Fruit fly (Drosophila melanogaster) whole organism, embryonic: Measurements from ENCODE around the gene CG33230.

Experiments used
- Bdp1 ChIP-seq: fragments of 200-800 bp; sonication (Bioruptor generic); optimal IDR thresholded peaks from 3 replicates; lab custom pipeline; 2016; ENCODE audit warnings: missing biosample characterization, missing genetic modification characterization
- CG1024 ChIP-seq: fragments of 200-800 bp; sonication (Bioruptor generic); IDR thresholded peaks from 2 replicates; pipeline ENCODE4 v1.3.6; 2022; ENCODE audit warnings: missing biosample characterization, missing genetic modification characterization
- CG11093 ChIP-seq: fragments of 200-800 bp; sonication (Bioruptor generic); IDR thresholded peaks from 3 replicates; pipeline ENCODE4 v1.3.6; 2022; ENCODE audit warnings: missing biosample characterization, missing genetic modification characterization
- CG11398 ChIP-seq: fragments of 200-800 bp; sonication (Bioruptor generic); optimal IDR thresholded peaks from 2 replicates; lab custom pipeline; 2016; ENCODE audit warnings: missing biosample characterization, missing genetic modification characterization
- CG11723 ChIP-seq: fragments of 200-800 bp; sonication (Bioruptor generic); optimal IDR thresholded peaks from 2 replicates; lab custom pipeline; 2017; ENCODE audit warnings: missing biosample characterization, mild to moderate bottlenecking, missing genetic modification characterization
- CG1233 ChIP-seq: fragments of 200-800 bp; sonication (Bioruptor generic); optimal IDR thresholded peaks from 4 replicates; lab custom pipeline; 2018; ENCODE audit warnings: missing biosample characterization, mild to moderate bottlenecking, missing genetic modification characterization
- CG13424 ChIP-seq: fragments of 200-800 bp; sonication (Bioruptor generic); optimal IDR thresholded peaks from 2 replicates; lab custom pipeline; 2019; ENCODE audit warnings: missing biosample characterization, mild to moderate bottlenecking, missing genetic modification characterization, moderate library complexity
- CG17359 ChIP-seq: fragments of 200-800 bp; sonication (Bioruptor generic); optimal IDR thresholded peaks from 3 replicates; lab custom pipeline; 2018; ENCODE audit warnings: missing biosample characterization, mild to moderate bottlenecking, missing genetic modification characterization, moderate library complexity
- CG17385 ChIP-seq: fragments of 200-800 bp; sonication (Bioruptor generic); optimal IDR thresholded peaks from 3 replicates; lab custom pipeline; 2018; ENCODE audit warnings: missing biosample characterization, mild to moderate bottlenecking, missing genetic modification characterization
- CG17568 ChIP-seq: fragments of 200-800 bp; sonication (Bioruptor generic); optimal IDR thresholded peaks from 2 replicates; lab custom pipeline; 2018; ENCODE audit warnings: missing biosample characterization, mild to moderate bottlenecking, missing genetic modification characterization, moderate library complexity
- CG17829 ChIP-seq: fragments of 200-800 bp; optimal IDR thresholded peaks from 2 replicates; lab custom pipeline; 2019; ENCODE audit warnings: missing biosample characterization, mild to moderate bottlenecking, missing genetic modification characterization, moderate library complexity
- CG1832 ChIP-seq: fragments of 200-800 bp; sonication (Bioruptor generic); optimal IDR thresholded peaks from 2 replicates; lab custom pipeline; 2017; ENCODE audit warnings: missing biosample characterization, mild to moderate bottlenecking, missing genetic modification characterization, inconsistent platforms
- CG2199 ChIP-seq: fragments of 200-800 bp; sonication (Bioruptor generic); IDR thresholded peaks from 3 replicates; pipeline ENCODE4 v1.3.6; 2022; ENCODE audit warnings: missing biosample characterization, missing genetic modification characterization
- CG32772 ChIP-seq: fragments of 200-800 bp; sonication (Bioruptor generic); IDR thresholded peaks from 2 replicates; pipeline ENCODE4 v1.3.6; 2022; ENCODE audit warnings: missing biosample characterization, missing genetic modification characterization
- CG3407 ChIP-seq: fragments of 200-800 bp; sonication (Bioruptor generic); optimal IDR thresholded peaks from 2 replicates; lab custom pipeline; 2018; ENCODE audit warnings: missing biosample characterization, mild to moderate bottlenecking, missing genetic modification characterization
- CG4328 ChIP-seq: fragments of 200-800 bp; sonication (Bioruptor generic); optimal IDR thresholded peaks from 3 replicates; lab custom pipeline; 2017; ENCODE audit warnings: missing biosample characterization, missing genetic modification reagents, missing genetic modification characterization
- CG6689 ChIP-seq: fragments of 200-800 bp; sonication (Bioruptor generic); IDR thresholded peaks from 2 replicates; pipeline ENCODE4 v1.3.6; 2022; ENCODE audit warnings: missing biosample characterization, missing genetic modification characterization
- CG7372 ChIP-seq: fragments of 200-800 bp; sonication (Bioruptor generic); IDR thresholded peaks from 2 replicates; pipeline ENCODE4 v1.3.6; 2022; ENCODE audit warnings: missing biosample characterization, missing genetic modification characterization
- CG7786 ChIP-seq: fragments of 200-800 bp; sonication (Bioruptor generic); optimal IDR thresholded peaks from 2 replicates; lab custom pipeline; 2016; ENCODE audit warnings: missing biosample characterization, missing genetic modification characterization
- CG7963 ChIP-seq: fragments of 200-800 bp; sonication (Bioruptor generic); IDR thresholded peaks from 3 replicates; pipeline ENCODE4 v1.3.6; 2022; ENCODE audit warnings: missing biosample characterization, missing genetic modification characterization; ENCODE audit not compliant: partially characterized antibody
- CG8478 ChIP-seq: fragments of >200 bp; optimal IDR thresholded peaks from 2 replicates; lab custom pipeline; 2018
- CG9817 ChIP-seq: fragments of 200-800 bp; sonication (Bioruptor generic); optimal IDR thresholded peaks from 2 replicates; lab custom pipeline; 2018; ENCODE audit warnings: missing biosample characterization, mild to moderate bottlenecking, missing genetic modification characterization, moderate library complexity
- CTCF ChIP-seq: fragments of 200-800 bp; sonication (Bioruptor generic); optimal IDR thresholded peaks from 2 replicates; lab custom pipeline; 2017; ENCODE audit warnings: missing biosample characterization, mild to moderate bottlenecking, missing genetic modification characterization, moderate library complexity
- CkIIα-i1 ChIP-seq: fragments of 200-800 bp; sonication (Bioruptor generic); IDR thresholded peaks from 2 replicates; pipeline ENCODE4 v1.3.6; 2022; ENCODE audit warnings: missing biosample characterization, missing genetic modification characterization
- Dll ChIP-seq: fragments of 200-800 bp; sonication (Bioruptor generic); IDR thresholded peaks from 4 replicates; pipeline ENCODE4 v1.3.6; 2022; ENCODE audit warnings: missing biosample characterization, missing genetic modification characterization; ENCODE audit not compliant: partially characterized antibody
- Doc2 ChIP-seq: fragments of 200-800 bp; sonication (Bioruptor generic); IDR thresholded peaks from 2 replicates; pipeline ENCODE4 v1.3.6; 2022; ENCODE audit warnings: missing biosample characterization, missing genetic modification characterization
- Gsc ChIP-seq: fragments of 200-800 bp; sonication (Bioruptor generic); IDR thresholded peaks from 2 replicates; pipeline ENCODE4 v1.3.6; 2022; ENCODE audit warnings: missing biosample characterization, missing genetic modification characterization
- Mes4 ChIP-seq: fragments of 200-800 bp; sonication (Bioruptor generic); optimal IDR thresholded peaks from 2 replicates; lab custom pipeline; 2016; ENCODE audit warnings: missing biosample characterization, missing genetic modification characterization
- Nf-YB ChIP-seq: fragments of 200-800 bp; sonication (Bioruptor generic); optimal IDR thresholded peaks from 3 replicates; lab custom pipeline; 2019; ENCODE audit warnings: missing biosample characterization, mild to moderate bottlenecking, missing genetic modification characterization, moderate library complexity
- Nf-YC ChIP-seq: fragments of 200-800 bp; optimal IDR thresholded peaks from 3 replicates; lab custom pipeline; 2019; ENCODE audit warnings: missing biosample characterization, mild to moderate bottlenecking, missing genetic modification characterization, moderate library complexity
- bcd ChIP-seq: fragments of 200-800 bp; sonication (Bioruptor generic); optimal IDR thresholded peaks from 2 replicates; lab custom pipeline; 2017; ENCODE audit warnings: missing biosample characterization, mild to moderate bottlenecking, missing genetic modification characterization
- cato ChIP-seq: fragments of 200-800 bp; sonication (Bioruptor generic); optimal IDR thresholded peaks from 2 replicates; lab custom pipeline; 2016; ENCODE audit warnings: missing biosample characterization, missing genetic modification characterization, borderline replicate concordance
- disco-r ChIP-seq: fragments of 200-800 bp; sonication (Bioruptor generic); optimal IDR thresholded peaks from 2 replicates; lab custom pipeline; 2016; ENCODE audit warnings: missing biosample characterization, missing genetic modification characterization
- dysf ChIP-seq: fragments of 200-800 bp; sonication (Bioruptor generic); IDR thresholded peaks from 3 replicates; pipeline ENCODE4 v1.3.6; 2022; ENCODE audit warnings: missing biosample characterization, missing genetic modification characterization
- ems ChIP-seq: fragments of 200-800 bp; sonication (Bioruptor generic); optimal IDR thresholded peaks from 3 replicates; lab custom pipeline; 2016; ENCODE audit warnings: missing biosample characterization, missing genetic modification characterization
- fd96Cb ChIP-seq: fragments of 200-800 bp; sonication (Bioruptor generic); optimal IDR thresholded peaks from 2 replicates; lab custom pipeline; 2018; ENCODE audit warnings: missing biosample characterization, mild to moderate bottlenecking, missing genetic modification characterization, moderate library complexity
- gcm ChIP-seq: fragments of 200-800 bp; sonication (Bioruptor generic); optimal IDR thresholded peaks from 2 replicates; lab custom pipeline; 2019; ENCODE audit warnings: missing biosample characterization, mild to moderate bottlenecking, missing genetic modification characterization, moderate library complexity
- hth ChIP-seq: fragments of >200 bp; optimal IDR thresholded peaks from 2 replicates; lab custom pipeline; 2017; ENCODE audit warnings: inconsistent platforms
- inv ChIP-seq: fragments of 200-800 bp; sonication (Bioruptor generic); IDR thresholded peaks from 2 replicates; pipeline ENCODE4 v1.3.6; 2022; ENCODE audit warnings: missing biosample characterization, missing genetic modification characterization; ENCODE audit not compliant: partially characterized antibody
- kni ChIP-seq: fragments of 200-800 bp; sonication (Bioruptor generic); optimal IDR thresholded peaks from 3 replicates; lab custom pipeline; 2017; ENCODE audit warnings: mild to moderate bottlenecking, missing biosample characterization, missing genetic modification reagents, missing genetic modification characterization
- lbe ChIP-seq: fragments of 200-800 bp; sonication (Bioruptor generic); optimal IDR thresholded peaks from 2 replicates; lab custom pipeline; 2016; ENCODE audit warnings: missing biosample characterization, mild to moderate bottlenecking, missing genetic modification characterization
- maf-S ChIP-seq: fragments of 200-800 bp; sonication (Bioruptor generic); optimal IDR thresholded peaks from 2 replicates; lab custom pipeline; 2016; ENCODE audit warnings: missing biosample characterization, missing genetic modification characterization
- nau ChIP-seq: fragments of 200-800 bp; sonication (Bioruptor generic); optimal IDR thresholded peaks from 3 replicates; lab custom pipeline; 2017; ENCODE audit warnings: missing biosample characterization, mild to moderate bottlenecking, missing genetic modification characterization, missing genetic modification reagents
- nom ChIP-seq: fragments of 200-800 bp; sonication (Bioruptor generic); optimal IDR thresholded peaks from 2 replicates; lab custom pipeline; 2017; ENCODE audit warnings: missing biosample characterization, missing genetic modification characterization, mild to moderate bottlenecking, moderate library complexity, missing genetic modification reagents
- onecut ChIP-seq: fragments of 200-800 bp; sonication (Bioruptor generic); IDR thresholded peaks from 2 replicates; pipeline ENCODE4 v1.3.6; 2022; ENCODE audit warnings: missing biosample characterization, missing genetic modification characterization
- p53 ChIP-seq: fragments of 200-800 bp; sonication (Bioruptor generic); optimal IDR thresholded peaks from 2 replicates; lab custom pipeline; 2016; ENCODE audit warnings: missing biosample characterization, missing genetic modification characterization
- peb ChIP-seq: fragments of 200-800 bp; sonication (Bioruptor generic); IDR thresholded peaks from 2 replicates; pipeline ENCODE4 v1.3.6; 2022; ENCODE audit warnings: missing biosample characterization, missing genetic modification characterization
- pfk ChIP-seq: fragments of 200-800 bp; sonication (Bioruptor generic); optimal IDR thresholded peaks from 2 replicates; lab custom pipeline; 2018; ENCODE audit warnings: missing biosample characterization, mild to moderate bottlenecking, missing genetic modification characterization, moderate library complexity
- pita ChIP-seq: fragments of 200-800 bp; sonication (Bioruptor generic); optimal IDR thresholded peaks from 2 replicates; lab custom pipeline; 2017; ENCODE audit warnings: missing biosample characterization, mild to moderate bottlenecking, missing genetic modification characterization
- slou ChIP-seq: fragments of 200-800 bp; sonication (Bioruptor generic); optimal IDR thresholded peaks from 3 replicates; lab custom pipeline; 2016; ENCODE audit warnings: missing biosample characterization, missing genetic modification characterization
- toy ChIP-seq: fragments of 200-800 bp; sonication (Bioruptor generic); IDR thresholded peaks from 2 replicates; pipeline ENCODE4 v1.3.6; 2022; ENCODE audit warnings: missing biosample characterization, missing genetic modification characterization

The CG33230 gene

DNA sequence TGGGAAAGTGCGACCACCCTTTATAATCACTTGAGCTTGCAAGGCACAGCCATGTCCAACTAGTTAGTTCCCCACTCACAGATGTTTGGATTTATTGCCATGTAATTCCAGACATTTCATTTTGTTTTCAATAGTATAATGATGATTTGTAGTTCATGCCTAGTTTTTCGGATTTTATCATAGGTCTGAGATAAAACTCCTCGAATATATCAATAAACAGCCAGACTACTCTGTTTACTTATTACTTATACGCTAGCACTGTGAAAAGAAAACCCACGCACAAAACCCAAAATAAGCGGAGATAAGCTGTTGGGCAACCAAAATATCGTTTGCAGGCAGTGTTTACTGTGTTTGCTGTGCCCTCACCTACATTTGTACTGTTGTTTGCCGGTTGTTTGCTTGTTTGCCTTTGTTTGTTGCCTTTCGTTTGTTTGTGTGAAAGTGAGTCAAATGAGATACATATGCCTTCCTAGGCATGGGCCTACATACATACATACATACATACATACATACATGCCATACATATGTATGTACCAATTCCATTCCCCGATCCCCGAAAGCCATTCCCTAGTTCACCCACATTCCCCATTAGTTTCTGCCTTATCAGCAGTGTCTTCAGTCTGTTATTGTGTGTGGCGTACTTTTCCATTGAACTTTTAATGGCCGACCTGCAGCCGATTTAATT, 38.9 kb upstream of the CG33230 start (continued):
- TF ChIP-seq CG11398 (GFP tag; lab: Kevin White, UChicago) (peak; percentile 75), ems (peak; percentile 22), Gsc (no peak), CG13424 (peak; percentile 74), peb (GFP tag; lab: Robert Waterston, UW) (no peak), CG2199 (GFP tag; lab: Robert Waterston, UW) (no peak), CG7372 (no peak), hth (lab: Kevin White, UChicago) (no peak), cato (peak; percentile 47), Bdp1 (GFP tag; lab: Kevin White, UChicago) (peak; percentile 58), CG4328 (GFP tag; lab: Kevin White, UChicago) (peak; percentile 71), disco-r (GFP tag; lab: Kevin White, UChicago) (peak; percentile 30), CG17385 (GFP tag; lab: Kevin White, UChicago) (peak; percentile 60), pita (no peak), CG11093 (no peak; the same call in 2 of the 3 replicates), lbe (no peak), dysf (GFP tag; lab: Robert Waterston, UW) (no peak; the same call in 1 of the 3 replicates), CG6689 (GFP tag; lab: Robert Waterston, UW) (peak; percentile 61), slou (GFP tag; lab: Kevin White, UChicago) (no peak), gcm (GFP tag; lab: Kevin White, UChicago) (peak; percentile 69), CG1832 (no peak), inv (GFP tag; lab: Robert Waterston, UW) (no peak), Nf-YC (tag; lab: Kevin White, UChicago) (no peak), Nf-YB (peak; percentile 41), nau (GFP tag; lab: Kevin White, UChicago) (peak; percentile 86), CG1233 (GFP tag; lab: Kevin White, UChicago) (peak; percentile 77), p53 (peak; percentile 19), Dll (GFP tag; lab: Robert Waterston, UW) (no peak), kni (GFP tag; lab: Kevin White, UChicago) (peak; percentile 97), CG3407 (GFP tag; lab: Kevin White, UChicago) (peak; percentile 86), CG9817 (tag; lab: Kevin White, UChicago) (peak; percentile 34), CG7786 (peak; percentile 46), maf-S (GFP tag; lab: Kevin White, UChicago) (peak; percentile 46), fd96Cb (tag; lab: Kevin White, UChicago) (peak; percentile 44), CG17568 (GFP tag; lab: Kevin White, UChicago) (peak; percentile 73), nom (no peak), CG17829 (tag; lab: Kevin White, UChicago) (peak; percentile 72), bcd (GFP tag; lab: Kevin White, UChicago) (peak; percentile 61), CG11723 (GFP tag; lab: Kevin White, UChicago) (peak; percentile 54), CTCF (GFP tag; lab: Kevin White, UChicago) (no peak), onecut (GFP tag; lab: Robert Waterston, UW) (peak; percentile 68), toy (GFP tag; lab: Robert Waterston, UW) (no peak), CG8478 (no peak), CG7963 (no peak), CG32772 (GFP tag; lab: Robert Waterston, UW) (0 out of 2 replicates have a peak, but pooled peaks have one; percentile 27), Doc2 (GFP tag; lab: Robert Waterston, UW) (no peak), CG17359 (tag; lab: Kevin White, UChicago) (peak; percentile 78), CkIIα-i1 (no peak), CG1024 (GFP tag; lab: Robert Waterston, UW) (peak; percentile 45), Mes4 (GFP tag; lab: Kevin White, UChicago) (peak; percentile 76), pfk (GFP tag; lab: Kevin White, UChicago) (peak; percentile 48)
